Worm (Caenorhabditis elegans) whole organism, midembryonic: ENCODE measurements around the gene C38D9.8.

Experiments used
- T22C8.4 ChIP-seq: fragments of 200-800 bp; sonication (Bioruptor generic); IDR thresholded peaks from 2 replicates; pipeline ENCODE4 v1.3.6; 2022; ENCODE audit warnings: missing genetic modification characterization, missing compliant biosample characterization
- cog-1 ChIP-seq: sonication (generic microtip); optimal IDR thresholded peaks from 2 replicates; lab custom pipeline; 2016; ENCODE audit warnings: missing genetic modification characterization, missing compliant biosample characterization
- flt-1 ChIP-seq: fragments of 200-800 bp; sonication (Bioruptor generic); IDR thresholded peaks from 2 replicates; pipeline ENCODE4 v1.3.6; 2022; ENCODE audit warnings: missing genetic modification characterization, missing compliant biosample characterization
- klf-2 ChIP-seq: fragments of 200-800 bp; sonication (Bioruptor generic); conservative IDR thresholded peaks from 2 replicates; pipeline ENCODE4 v1.3.6; 2022; ENCODE audit warnings: missing genetic modification reagents, missing genetic modification characterization, missing compliant biosample characterization
- med-1 ChIP-seq: sonication (generic microtip); optimal IDR thresholded peaks from 2 replicates; lab custom pipeline; 2017; ENCODE audit warnings: missing genetic modification characterization, mild to moderate bottlenecking, missing compliant biosample characterization, antibody characterized with exemption, missing genetic modification reagents; ENCODE audit not compliant: insufficient read depth
- ref-1 ChIP-seq: fragments of 200-800 bp; sonication (Bioruptor generic); conservative IDR thresholded peaks from 2 replicates; pipeline ENCODE4 v1.3.6; 2022; ENCODE audit warnings: missing genetic modification reagents, missing genetic modification characterization, missing compliant biosample characterization
- tab-1 ChIP-seq: fragments of 200-800 bp; sonication (Bioruptor generic); IDR thresholded peaks from 2 replicates; pipeline ENCODE4 v1.3.6; 2022; ENCODE audit warnings: missing genetic modification characterization, missing compliant biosample characterization
- ztf-23 ChIP-seq: fragments of 200-800 bp; sonication (Bioruptor generic); IDR thresholded peaks from 2 replicates; pipeline ENCODE4 v1.3.6; 2022; ENCODE audit warnings: missing genetic modification reagents, missing genetic modification characterization, missing compliant biosample characterization
- ztf-29 ChIP-seq: fragments of 200-800 bp; sonication (Bioruptor generic); IDR thresholded peaks from 2 replicates; pipeline ENCODE4 v1.3.6; 2022; ENCODE audit warnings: missing genetic modification reagents, missing genetic modification characterization, missing compliant biosample characterization

Gene C38D9.8

ce11 chrV:17551396-17551795 is 1.3 kb downstream of the C38D9.8 start:
- no peak for TF ChIP-seq med-1 (GFP tag; lab: Kevin White, UChicago)
- TF ChIP-seq ztf-23 (GFP tag; lab: Robert Waterston, UW): no peak
- no peak for TF ChIP-seq cog-1

ce11 chrV:17549362-17549761 is 3.3 kb downstream of the C38D9.8 start, which contains the start of gene fbxa-176:
Gene fbxa-176 (plus strand): TSS chrV:17549675.
- TF ChIP-seq ztf-23 (GFP tag; lab: Robert Waterston, UW): no peak
- no peak for TF ChIP-seq tab-1 (GFP tag; lab: Robert Waterston, UW)
- no peak for TF ChIP-seq flt-1 (GFP tag; lab: Robert Waterston, UW)

ce11 chrV:17548635-17549034 is 4.0 kb downstream of the C38D9.8 start:
- no peak for TF ChIP-seq ztf-23 (GFP tag; lab: Robert Waterston, UW)
- no peak for TF ChIP-seq klf-2 (GFP tag; lab: Robert Waterston, UW)
- no peak for TF ChIP-seq med-1 (GFP tag; lab: Kevin White, UChicago)
- TF ChIP-seq tab-1 (GFP tag; lab: Robert Waterston, UW): no peak
- TF ChIP-seq flt-1 (GFP tag; lab: Robert Waterston, UW): no peak
- no peak for TF ChIP-seq ref-1 (GFP tag; lab: Robert Waterston, UW)
- no peak for TF ChIP-seq cog-1
- TF ChIP-seq T22C8.4: no peak
- TF ChIP-seq ztf-29 (GFP tag; lab: Robert Waterston, UW): no peak

ce11 chrV:17546931-17547330 is 5.7 kb downstream of the C38D9.8 start:
- TF ChIP-seq klf-2 (GFP tag; lab: Robert Waterston, UW) (no peak), flt-1 (GFP tag; lab: Robert Waterston, UW) (no peak), T22C8.4 (no peak), ztf-29 (GFP tag; lab: Robert Waterston, UW) (no peak), med-1 (GFP tag; lab: Kevin White, UChicago) (no peak)

ce11 chrV:17542304-17542703 is 10.4 kb downstream of the C38D9.8 start:
- peak; percentile 57 for TF ChIP-seq klf-2 (GFP tag; lab: Robert Waterston, UW)
- TF ChIP-seq tab-1 (GFP tag; lab: Robert Waterston, UW): 0 out of 2 replicates have a peak, but pooled peaks have one; percentile 65
- TF ChIP-seq cog-1: no peak
- TF ChIP-seq ztf-23 (GFP tag; lab: Robert Waterston, UW): peak; percentile 53; the same call in 1 of the 2 replicates
- TF ChIP-seq ref-1 (GFP tag; lab: Robert Waterston, UW): no peak
- TF ChIP-seq flt-1 (GFP tag; lab: Robert Waterston, UW): peak; percentile 59; the same call in 1 of the 2 replicates

ce11 chrV:17540295-17540694 is 12.4 kb downstream of the C38D9.8 start, which contains the start of gene srz-25:
Gene srz-25 (plus strand): TSS chrV:17540595.
- no peak for TF ChIP-seq ref-1 (GFP tag; lab: Robert Waterston, UW)
- no peak for TF ChIP-seq klf-2 (GFP tag; lab: Robert Waterston, UW)
- no peak for TF ChIP-seq med-1 (GFP tag; lab: Kevin White, UChicago)
- TF ChIP-seq cog-1: no peak
- TF ChIP-seq flt-1 (GFP tag; lab: Robert Waterston, UW): no peak
- TF ChIP-seq ztf-23 (GFP tag; lab: Robert Waterston, UW): no peak
- TF ChIP-seq tab-1 (GFP tag; lab: Robert Waterston, UW): no peak
- no peak for TF ChIP-seq ztf-29 (GFP tag; lab: Robert Waterston, UW)

ce11 chrV:17539289-17539688 is 13.4 kb downstream of the C38D9.8 start:
- TF ChIP-seq ztf-29 (GFP tag; lab: Robert Waterston, UW): no peak

- TF ChIP-seq klf-2 (GFP tag; lab: Robert Waterston, UW) (no peak), ztf-29 (GFP tag; lab: Robert Waterston, UW) (no peak)
These were observed 14.3 kb downstream of the C38D9.8 start, which contains the start of gene C18D4.6 for ce11 chrV:17538279-17538896. Gene C18D4.6 (minus strand): TSS chrV:17538375.

ce11 chrV:17533200-17533599 is 19.5 kb downstream of the C38D9.8 start:
- no peak for TF ChIP-seq tab-1 (GFP tag; lab: Robert Waterston, UW)
- TF ChIP-seq ztf-29 (GFP tag; lab: Robert Waterston, UW): no peak
- no peak for TF ChIP-seq ref-1 (GFP tag; lab: Robert Waterston, UW)
- TF ChIP-seq T22C8.4: no peak
- no peak for TF ChIP-seq med-1 (GFP tag; lab: Kevin White, UChicago)

- TF ChIP-seq flt-1 (GFP tag; lab: Robert Waterston, UW): no peak
- TF ChIP-seq med-1 (GFP tag; lab: Kevin White, UChicago): no peak
- TF ChIP-seq tab-1 (GFP tag; lab: Robert Waterston, UW): no peak
- no peak for TF ChIP-seq ref-1 (GFP tag; lab: Robert Waterston, UW)
- no peak for TF ChIP-seq klf-2 (GFP tag; lab: Robert Waterston, UW)
These were observed 20.0 kb downstream of the C38D9.8 start, which contains the start of gene C18D4.3 for ce11 chrV:17532686-17533085. Gene C18D4.3 (minus strand): TSS chrV:17532786.

- TF ChIP-seq med-1 (GFP tag; lab: Kevin White, UChicago) (no peak), ztf-23 (GFP tag; lab: Robert Waterston, UW) (no peak), klf-2 (GFP tag; lab: Robert Waterston, UW) (no peak), T22C8.4 (no peak), ref-1 (GFP tag; lab: Robert Waterston, UW) (no peak), cog-1 (no peak), flt-1 (GFP tag; lab: Robert Waterston, UW) (no peak), tab-1 (GFP tag; lab: Robert Waterston, UW) (no peak), ztf-29 (GFP tag; lab: Robert Waterston, UW) (no peak)
These were observed 21.2 kb downstream of the C38D9.8 start, which contains the start of gene C18D4.4 for ce11 chrV:17531410-17531809. Gene C18D4.4 (minus strand): TSS chrV:17531510.
